Worm (Caenorhabditis elegans) whole organism, L4 larva: ENCODE measurements around the gene nta-1.

Source experiments
- aly-2 ChIP-seq: sonication (generic microtip); optimal IDR thresholded peaks from 2 replicates; lab custom pipeline; 2018; ENCODE audit warnings: missing biosample characterization, missing genetic modification characterization
- ama-1 ChIP-seq: fragments of 150-350 bp; optimal IDR thresholded peaks from 2 replicates; lab custom pipeline; 2014; ENCODE audit warnings: inconsistent platforms, mixed read lengths
- egl-43 ChIP-seq: fragments of 200-800 bp; sonication (Bioruptor generic); IDR thresholded peaks from 2 replicates; pipeline ENCODE4 v1.3.6; 2022; ENCODE audit warnings: missing genetic modification reagents, missing genetic modification characterization, missing compliant biosample characterization
- fos-1 ChIP-seq: fragments of 150-350 bp; optimal IDR thresholded peaks from 2 replicates; lab custom pipeline; 2014; ENCODE audit warnings: missing biosample characterization, missing genetic modification characterization
- hlh-30 ChIP-seq: sonication (generic microtip); optimal IDR thresholded peaks from 2 replicates; lab custom pipeline; 2017; ENCODE audit warnings: antibody characterized with exemption, mild to moderate bottlenecking, missing genetic modification characterization, missing compliant biosample characterization; ENCODE audit not compliant: insufficient read depth
- lin-39 ChIP-seq: fragments of 150-350 bp; optimal IDR thresholded peaks from 2 replicates; lab custom pipeline; 2014; ENCODE audit warnings: missing biosample characterization, missing genetic modification reagents, missing genetic modification characterization
- nhr-11 ChIP-seq: fragments of 150-350 bp; optimal IDR thresholded peaks from 2 replicates; lab custom pipeline; 2014; ENCODE audit warnings: missing biosample characterization, missing genetic modification characterization
- nhr-6 ChIP-seq: fragments of 150-350 bp; optimal IDR thresholded peaks from 2 replicates; lab custom pipeline; 2014; ENCODE audit warnings: missing biosample characterization, missing genetic modification characterization
- ztf-11 ChIP-seq: fragments of 150-350 bp; optimal IDR thresholded peaks from 2 replicates; lab custom pipeline; 2014; ENCODE audit warnings: missing biosample characterization, missing genetic modification characterization

ce11 chrII:3743684-3744200 lies at the start of gene nta-1:
- no peak for TF ChIP-seq nhr-11 (tag; lab: Kevin White, UChicago)
- TF ChIP-seq hlh-30 (tag; lab: Kevin White, UChicago) = no peak
- TF ChIP-seq ztf-11 (tag; lab: Kevin White, UChicago) = no peak
- no peak for TF ChIP-seq lin-39
- TF ChIP-seq egl-43 (GFP tag; lab: Robert Waterston, UW) = no peak
- no peak for TF ChIP-seq nhr-6
- no peak for TF ChIP-seq ama-1 (lab: Kevin White, UChicago)
- no peak for TF ChIP-seq fos-1
- TF ChIP-seq aly-2 (tag; lab: Kevin White, UChicago) = no peak
